Worm (Caenorhabditis elegans) whole organism, L4 larva: ENCODE results near the gene grl-13.
A peak's percentile ranks its signal among the peaks of the same experiment; 100 is the strongest.

ENCODE experiments used
- F26F4.8 ChIP-seq: fragments of 200-800 bp; sonication (Bioruptor generic); conservative IDR thresholded peaks from 2 replicates; pipeline ENCODE4 v1.3.6; 2022; ENCODE audit warnings: missing genetic modification characterization, missing compliant biosample characterization
- F37D6.2 ChIP-seq: sonication (generic microtip); optimal IDR thresholded peaks from 2 replicates; lab custom pipeline; 2016; ENCODE audit warnings: mild to moderate bottlenecking, missing genetic modification characterization, missing compliant biosample characterization
- F49E8.2 ChIP-seq: sonication (generic microtip); optimal IDR thresholded peaks from 2 replicates; lab custom pipeline; 2016; ENCODE audit warnings: missing compliant biosample characterization, mild to moderate bottlenecking, missing genetic modification characterization, borderline replicate concordance
- T20F7.1 ChIP-seq: fragments of 200-800 bp; sonication (Bioruptor generic); optimal IDR thresholded peaks from 2 replicates; lab custom pipeline; 2018; ENCODE audit warnings: mild to moderate bottlenecking, missing genetic modification characterization, missing compliant biosample characterization
- T26A8.4 ChIP-seq: fragments of 200-800 bp; sonication (Bioruptor generic); IDR thresholded peaks from 2 replicates; pipeline ENCODE4 v1.3.6; 2022; ENCODE audit warnings: missing genetic modification characterization, missing compliant biosample characterization
- ZK337.2 ChIP-seq: fragments of 200-800 bp; sonication (Bioruptor generic); IDR thresholded peaks from 2 replicates; pipeline ENCODE4 v1.3.6; 2022; ENCODE audit warnings: missing genetic modification reagents, missing genetic modification characterization, missing compliant biosample characterization
- ZK546.5 ChIP-seq, 2 experiments: sonication (generic microtip); optimal IDR thresholded peaks; 2 replicates each; lab custom pipeline; 2017; ENCODE audit warnings: missing biosample characterization in 2 of 2, missing genetic modification characterization in 2 of 2
- aha-1 ChIP-seq: fragments of 150-350 bp; peaks from one replicate; lab custom pipeline; 2014; ENCODE audit warnings: missing biosample characterization, missing genetic modification characterization
- aly-2 ChIP-seq: sonication (generic microtip); optimal IDR thresholded peaks from 2 replicates; lab custom pipeline; 2018; ENCODE audit warnings: missing biosample characterization, missing genetic modification characterization
- ceh-62 ChIP-seq: sonication (generic microtip); optimal IDR thresholded peaks from 2 replicates; lab custom pipeline; 2017; ENCODE audit warnings: missing biosample characterization, missing genetic modification characterization
- ces-1 ChIP-seq: fragments of 150-350 bp; sonication (generic microtip); optimal IDR thresholded peaks from 4 replicates; lab custom pipeline; 2014; ENCODE audit warnings: missing biosample characterization, missing genetic modification reagents, missing genetic modification characterization
- daf-12 ChIP-seq: fragments of 150-350 bp; optimal IDR thresholded peaks from 2 replicates; lab custom pipeline; 2014; ENCODE audit warnings: missing biosample characterization, missing genetic modification reagents, missing genetic modification characterization
- dmd-6 ChIP-seq: fragments of 200-800 bp; sonication (Bioruptor generic); IDR thresholded peaks from 2 replicates; pipeline ENCODE4 v1.3.6; 2022; ENCODE audit warnings: missing genetic modification reagents, missing genetic modification characterization, missing compliant biosample characterization
- dmd-8 ChIP-seq: fragments of 200-800 bp; sonication (Bioruptor generic); IDR thresholded peaks from 2 replicates; pipeline ENCODE4 v1.3.6; 2022; ENCODE audit warnings: missing genetic modification characterization, missing compliant biosample characterization
- dpl-1 ChIP-seq: fragments of 150-350 bp; optimal IDR thresholded peaks from 2 replicates; lab custom pipeline; 2014; ENCODE audit warnings: missing biosample characterization, missing genetic modification reagents, missing genetic modification characterization
- duxl-1 ChIP-seq: sonication (generic microtip); optimal IDR thresholded peaks from 2 replicates; lab custom pipeline; 2016; ENCODE audit warnings: mild to moderate bottlenecking, missing genetic modification characterization, moderate library complexity, missing compliant biosample characterization; ENCODE audit not compliant: poor library complexity
- egl-43 ChIP-seq: fragments of 200-800 bp; sonication (Bioruptor generic); IDR thresholded peaks from 2 replicates; pipeline ENCODE4 v1.3.6; 2022; ENCODE audit warnings: missing genetic modification reagents, missing genetic modification characterization, missing compliant biosample characterization
- fkh-10 ChIP-seq: fragments of 150-350 bp; optimal IDR thresholded peaks from 2 replicates; lab custom pipeline; 2014; ENCODE audit warnings: missing biosample characterization, missing genetic modification reagents, missing genetic modification characterization
- fos-1 ChIP-seq: fragments of 150-350 bp; optimal IDR thresholded peaks from 2 replicates; lab custom pipeline; 2014; ENCODE audit warnings: missing biosample characterization, missing genetic modification characterization
- hlh-30 ChIP-seq: sonication (generic microtip); optimal IDR thresholded peaks from 2 replicates; lab custom pipeline; 2017; ENCODE audit warnings: antibody characterized with exemption, mild to moderate bottlenecking, missing genetic modification characterization, missing compliant biosample characterization; ENCODE audit not compliant: insufficient read depth
- hmg-1.1 ChIP-seq: fragments of 200-800 bp; sonication (Bioruptor generic); IDR thresholded peaks from 2 replicates; pipeline ENCODE4 v1.3.6; 2022; ENCODE audit warnings: missing genetic modification reagents, missing genetic modification characterization, missing compliant biosample characterization
- jun-1 ChIP-seq: fragments of 150-350 bp; optimal IDR thresholded peaks from 2 replicates; lab custom pipeline; 2014; ENCODE audit warnings: missing biosample characterization, missing genetic modification reagents, missing genetic modification characterization
- lin-13 ChIP-seq: fragments of 150-350 bp; optimal IDR thresholded peaks from 2 replicates; lab custom pipeline; 2014; ENCODE audit warnings: missing biosample characterization, missing genetic modification reagents, missing genetic modification characterization
- lin-15B ChIP-seq: fragments of 150-350 bp; sonication (generic microtip); optimal IDR thresholded peaks from 3 replicates; lab custom pipeline; 2014; ENCODE audit warnings: missing biosample characterization, missing genetic modification characterization
- lin-29 ChIP-seq: fragments of 200-800 bp; sonication (Bioruptor generic); IDR thresholded peaks from 2 replicates; pipeline ENCODE4 v1.3.6; 2022; ENCODE audit warnings: missing genetic modification reagents, missing genetic modification characterization, missing compliant biosample characterization
- lin-38 ChIP-seq: fragments of 200-800 bp; sonication (Bioruptor generic); IDR thresholded peaks from 2 replicates; pipeline ENCODE4 v1.3.6; 2022; ENCODE audit warnings: missing genetic modification reagents, missing genetic modification characterization, missing compliant biosample characterization
- mep-1 ChIP-seq: fragments of 150-350 bp; sonication (generic microtip); optimal IDR thresholded peaks from 3 replicates; lab custom pipeline; 2014; ENCODE audit warnings: missing biosample characterization, missing genetic modification characterization
- mes-2 ChIP-seq: sonication (generic microtip); optimal IDR thresholded peaks from 2 replicates; lab custom pipeline; 2016; ENCODE audit warnings: missing genotype, mild to moderate bottlenecking, missing genetic modification characterization, missing compliant biosample characterization; ENCODE audit not compliant: poor library complexity, severe bottlenecking
- mxl-2 ChIP-seq: fragments of 200-800 bp; sonication (Bioruptor generic); conservative IDR thresholded peaks from 2 replicates; pipeline ENCODE4 v1.3.6; 2022; ENCODE audit warnings: missing genetic modification reagents, missing genetic modification characterization, missing compliant biosample characterization
- nhr-10 ChIP-seq: fragments of 150-350 bp; optimal IDR thresholded peaks from 2 replicates; lab custom pipeline; 2014; ENCODE audit warnings: missing biosample characterization, missing genetic modification characterization
- nhr-102 ChIP-seq: sonication (generic microtip); optimal IDR thresholded peaks from 2 replicates; lab custom pipeline; 2016; ENCODE audit warnings: mild to moderate bottlenecking, missing genetic modification characterization, moderate library complexity, missing compliant biosample characterization
- nhr-11 ChIP-seq: fragments of 150-350 bp; optimal IDR thresholded peaks from 2 replicates; lab custom pipeline; 2014; ENCODE audit warnings: missing biosample characterization, missing genetic modification characterization
- nhr-111 ChIP-seq: fragments of 200-800 bp; sonication (Bioruptor generic); optimal IDR thresholded peaks from 2 replicates; lab custom pipeline; 2018; ENCODE audit warnings: mild to moderate bottlenecking, missing genetic modification characterization, missing compliant biosample characterization
- nhr-237 ChIP-seq: sonication (generic microtip); optimal IDR thresholded peaks from 2 replicates; lab custom pipeline; 2017; ENCODE audit warnings: missing biosample characterization, missing genetic modification characterization
- nhr-76 ChIP-seq: fragments of 150-350 bp; optimal IDR thresholded peaks from 2 replicates; lab custom pipeline; 2014; ENCODE audit warnings: missing biosample characterization, missing genetic modification characterization
- nhr-77 ChIP-seq: fragments of 150-350 bp; optimal IDR thresholded peaks from 2 replicates; lab custom pipeline; 2014; ENCODE audit warnings: missing biosample characterization, missing genetic modification characterization
- pha-4 ChIP-seq, 2 experiments: fragments of 150-350 bp in 1 of 2; fragments of 200-800 bp in 1 of 2; sonication (Bioruptor generic) in 1 of 2; IDR thresholded peaks in 1 of 2; optimal IDR thresholded peaks in 1 of 2; 2 replicates each; pipeline versions ENCODE4 v1.3.6 to Lab custom; 2014 to 2022; ENCODE audit warnings: missing genetic modification characterization in 2 of 2, missing genetic modification reagents in 2 of 2, missing biosample characterization in 1 of 2, missing compliant biosample characterization in 1 of 2
- php-3 ChIP-seq: fragments of 200-800 bp; sonication (Bioruptor generic); IDR thresholded peaks from 2 replicates; pipeline ENCODE4 v1.3.6; 2022; ENCODE audit warnings: missing genetic modification reagents, missing genetic modification characterization, missing compliant biosample characterization
- pqm-1 ChIP-seq: sonication (generic microtip); optimal IDR thresholded peaks from 2 replicates; lab custom pipeline; 2017; ENCODE audit warnings: missing biosample characterization, missing genetic modification characterization
- sdz-12 ChIP-seq: fragments of 200-800 bp; sonication (Bioruptor generic); optimal IDR thresholded peaks from 2 replicates; lab custom pipeline; 2018; ENCODE audit warnings: mild to moderate bottlenecking, missing genetic modification characterization, missing compliant biosample characterization
- set-16 ChIP-seq: fragments of 200-800 bp; sonication (Bioruptor generic); IDR thresholded peaks from 2 replicates; pipeline ENCODE4 v1.3.6; 2022; ENCODE audit warnings: missing genetic modification reagents, missing genetic modification characterization, missing compliant biosample characterization
- skn-1 ChIP-seq: fragments of 150-350 bp; optimal IDR thresholded peaks from 2 replicates; lab custom pipeline; 2014; ENCODE audit warnings: missing biosample characterization, missing genetic modification characterization
- tra-1 ChIP-seq: fragments of 200-800 bp; sonication (Bioruptor generic); IDR thresholded peaks from 2 replicates; pipeline ENCODE4 v1.3.6; 2022; ENCODE audit warnings: missing genetic modification reagents, missing genetic modification characterization, missing compliant biosample characterization
- unc-130 ChIP-seq: sonication (generic microtip); optimal IDR thresholded peaks from 2 replicates; lab custom pipeline; 2016; ENCODE audit warnings: missing genetic modification reagents, missing genetic modification characterization, missing compliant biosample characterization
- vab-7 ChIP-seq: fragments of 200-800 bp; sonication (Bioruptor generic); IDR thresholded peaks from 2 replicates; pipeline ENCODE4 v1.3.6; 2022; ENCODE audit warnings: missing genetic modification reagents, missing genetic modification characterization, missing compliant biosample characterization
- zfp-3 ChIP-seq: fragments of 200-800 bp; sonication (Bioruptor generic); conservative IDR thresholded peaks from 2 replicates; pipeline ENCODE4 v1.3.6; 2022; ENCODE audit warnings: missing genetic modification reagents, missing genetic modification characterization, missing compliant biosample characterization
- zip-11 ChIP-seq: fragments of 200-800 bp; sonication (Bioruptor generic); IDR thresholded peaks from 2 replicates; pipeline ENCODE4 v1.3.6; 2022; ENCODE audit warnings: missing genetic modification characterization, missing compliant biosample characterization
- ztf-7 ChIP-seq: fragments of 150-350 bp; optimal IDR thresholded peaks from 2 replicates; lab custom pipeline; 2014; ENCODE audit warnings: missing biosample characterization, missing genetic modification characterization

The grl-13 gene

DNA sequence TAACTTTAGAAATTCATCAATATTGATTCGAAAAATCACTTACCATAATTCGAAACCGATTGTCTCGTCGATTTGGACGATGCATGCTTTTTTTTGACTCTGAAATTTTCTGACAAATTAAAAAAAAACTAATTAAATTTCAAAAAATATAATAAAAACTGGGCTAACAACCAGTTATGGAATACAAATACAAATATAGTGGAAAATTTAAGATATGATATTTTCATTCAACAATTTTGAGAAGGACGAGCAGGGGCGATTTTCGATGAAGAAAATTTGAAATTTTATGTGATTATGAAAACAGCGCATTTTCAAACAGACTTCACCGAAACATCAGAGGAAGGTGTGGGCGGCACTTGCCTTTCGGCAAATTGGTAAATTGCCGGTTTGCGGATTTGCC lies 17.9 kb upstream of the grl-13 start, which contains the start of gene F13A2.1:
TSS of gene F13A2.1 (minus strand) at position 101 of the 400 bp plus-strand sequence.
- TF ChIP-seq nhr-237: no peak
- TF ChIP-seq mes-2 (tag; lab: Kevin White, UChicago): no peak
- no peak for TF ChIP-seq hmg-1.1
- TF ChIP-seq ces-1 (GFP tag; lab: Kevin White, UChicago): no peak
- no peak for TF ChIP-seq pqm-1 (tag; lab: Kevin White, UChicago)
- TF ChIP-seq ZK546.5 (tag; optimal IDR thresholded peaks at IDR 0.05; lab: Kevin White, UChicago): no peak
- no peak for TF ChIP-seq zip-11 (GFP tag; lab: Robert Waterston, UW)
- no peak for TF ChIP-seq ZK337.2 (GFP tag; lab: Robert Waterston, UW)
- TF ChIP-seq dmd-8 (GFP tag; lab: Robert Waterston, UW): no peak
- no peak for TF ChIP-seq nhr-102
- TF ChIP-seq ztf-7 (tag; lab: Kevin White, UChicago): no peak
- TF ChIP-seq php-3 (GFP tag; lab: Robert Waterston, UW): no peak
- TF ChIP-seq T26A8.4 (GFP tag; lab: Robert Waterston, UW): no peak
- TF ChIP-seq lin-15B (tag; lab: Kevin White, UChicago): no peak
- TF ChIP-seq nhr-77: no peak
- no peak for TF ChIP-seq aly-2 (tag; lab: Kevin White, UChicago)
- no peak for TF ChIP-seq F26F4.8 (GFP tag; lab: Robert Waterston, UW)
- TF ChIP-seq nhr-76: no peak
- TF ChIP-seq, all 104 proteins: peak for 0

DNA sequence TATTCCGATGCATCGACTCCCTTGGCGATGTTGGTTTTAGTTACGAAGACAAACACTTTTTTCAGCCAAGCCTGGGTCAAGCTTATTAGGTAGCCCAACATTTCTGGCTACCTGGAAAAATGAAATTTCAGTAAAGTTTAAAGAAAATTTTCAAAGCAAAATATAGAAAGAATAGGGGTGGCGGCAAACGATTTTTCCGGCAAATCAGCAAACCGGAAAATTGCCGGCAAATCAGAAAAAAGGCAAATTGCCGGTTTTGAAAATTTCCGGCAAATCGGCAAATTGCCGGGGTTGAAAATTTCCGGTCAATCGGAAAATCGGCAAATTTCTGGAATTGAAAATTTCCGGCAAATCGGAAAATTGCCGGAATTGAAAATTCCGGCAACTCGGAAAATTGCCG lies 13.2 kb upstream of the grl-13 start, which contains the start of gene F32D1.8:
TSS of gene F32D1.8 (minus strand) at position 101 of the 400 bp plus-strand sequence.
- TF ChIP-seq aha-1 (tag; lab: Kevin White, UChicago) (peak; percentile 69), F37D6.2 (tag; lab: Kevin White, UChicago) (no peak)
- TF ChIP-seq, all 104 proteins: peak for 1

DNA sequence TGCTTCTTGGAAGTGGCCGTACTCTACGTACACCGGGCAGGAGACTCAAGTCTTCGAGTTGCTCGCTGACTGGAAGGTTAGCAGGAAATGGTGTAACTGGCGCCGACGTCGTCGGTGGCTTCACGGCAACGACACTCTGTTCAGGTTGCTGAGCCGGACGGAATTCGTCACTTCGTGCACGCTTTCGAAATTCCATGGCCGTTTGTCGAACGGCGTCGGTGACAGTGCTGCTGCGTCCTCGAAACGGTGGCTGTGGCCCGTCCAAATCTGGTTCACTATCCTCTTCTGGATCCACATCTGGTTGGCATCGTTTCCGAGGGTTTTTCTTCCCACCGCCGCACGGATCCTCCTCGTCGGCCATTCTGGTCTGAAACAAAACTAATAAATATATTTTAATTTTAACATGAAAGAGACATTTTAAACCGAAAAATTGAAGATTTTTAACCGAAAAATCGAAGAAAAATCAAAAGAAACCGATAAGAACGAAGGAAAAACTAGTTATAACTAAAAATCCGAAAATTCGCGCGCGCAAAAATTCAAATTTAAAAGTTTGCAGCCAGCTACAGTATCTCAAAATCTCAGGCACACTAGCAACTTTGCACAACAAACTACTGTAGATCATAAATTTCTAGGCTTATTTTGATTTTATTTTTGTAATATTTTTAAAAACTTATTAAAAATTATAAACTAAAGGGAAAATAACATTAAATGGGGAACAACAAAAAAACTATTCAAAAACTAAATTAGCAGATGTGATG lies 11.6 kb upstream of the grl-13 start, which contains the start of gene F32D1.7:
TSS of gene F32D1.7 (minus strand) at position 367 of the 758 bp plus-strand sequence.
- TF ChIP-seq lin-13 (no peak), fos-1 (no peak), T20F7.1 (no peak), unc-130 (peak; percentile 51), pha-4 (GFP tag; IDR thresholded peaks at IDR 0.05; lab: Robert Waterston, UW) (no peak), pha-4 (tag; optimal IDR thresholded peaks at IDR 0.05; lab: Kevin White, UChicago) (no peak), nhr-10 (tag; lab: Kevin White, UChicago) (no peak), fkh-10 (GFP tag; lab: Kevin White, UChicago) (no peak), nhr-11 (tag; lab: Kevin White, UChicago) (no peak), F49E8.2 (tag; lab: Kevin White, UChicago) (peak; percentile 13), T26A8.4 (GFP tag; lab: Robert Waterston, UW) (no peak), egl-43 (GFP tag; lab: Robert Waterston, UW) (no peak), set-16 (GFP tag; lab: Robert Waterston, UW) (peak; percentile 53; the same call in 1 of the 2 replicates), ceh-62 (no peak), hlh-30 (tag; lab: Kevin White, UChicago) (no peak), zfp-3 (GFP tag; lab: Robert Waterston, UW) (no peak), lin-38 (GFP tag; lab: Robert Waterston, UW) (peak; percentile 56), jun-1 (no peak), mxl-2 (GFP tag; lab: Robert Waterston, UW) (no peak), tra-1 (GFP tag; lab: Robert Waterston, UW) (no peak), lin-29 (GFP tag; lab: Robert Waterston, UW) (no peak), dmd-6 (no peak), vab-7 (GFP tag; lab: Robert Waterston, UW) (no peak), nhr-111 (no peak), daf-12 (tag; lab: Kevin White, UChicago) (no peak), sdz-12 (no peak), skn-1 (tag; lab: Kevin White, UChicago) (no peak), dpl-1 (GFP tag; lab: Kevin White, UChicago) (no peak), duxl-1 (no peak), mep-1 (no peak)
